Worm (Caenorhabditis elegans) whole organism, L3 larva: ENCODE results near the gene gnrr-6.

ENCODE experiments used
- ZK546.5 ChIP-seq: sonication (generic microtip); optimal IDR thresholded peaks from 2 replicates; lab custom pipeline; 2017; ENCODE audit warnings: missing biosample characterization, missing genetic modification characterization
- ceh-28 ChIP-seq: fragments of 150-350 bp; optimal IDR thresholded peaks from 2 replicates; lab custom pipeline; 2014; ENCODE audit warnings: missing biosample characterization, missing genetic modification reagents, missing genetic modification characterization
- daf-12 ChIP-seq: fragments of 150-350 bp; optimal IDR thresholded peaks from 2 replicates; lab custom pipeline; 2014; ENCODE audit warnings: missing biosample characterization, missing genetic modification reagents, missing genetic modification characterization
- elt-3 ChIP-seq, 3 experiments: fragments of 150-350 bp in 1 of 3; sonication (generic microtip) in 2 of 3; optimal IDR thresholded peaks; 2 replicates in 2 of 3; 4 replicates in 1 of 3; lab custom pipeline; 2014 to 2017; ENCODE audit warnings: missing biosample characterization in 3 of 3, missing genetic modification characterization in 3 of 3
- fkh-2 ChIP-seq: fragments of 150-350 bp; optimal IDR thresholded peaks from 2 replicates; lab custom pipeline; 2014; ENCODE audit warnings: missing biosample characterization, missing genetic modification reagents, missing genetic modification characterization
- fos-1 ChIP-seq: fragments of 150-350 bp; optimal IDR thresholded peaks from 2 replicates; lab custom pipeline; 2014; ENCODE audit warnings: missing biosample characterization, missing genetic modification characterization
- mdl-1 ChIP-seq: fragments of 150-350 bp; optimal IDR thresholded peaks from 2 replicates; lab custom pipeline; 2014; ENCODE audit warnings: missing biosample characterization, missing genetic modification characterization
- nhr-23 ChIP-seq: fragments of 150-350 bp; optimal IDR thresholded peaks from 2 replicates; lab custom pipeline; 2014; ENCODE audit warnings: missing biosample characterization, missing genetic modification reagents, missing genetic modification characterization
- nhr-43 ChIP-seq: sonication (generic microtip); optimal IDR thresholded peaks from 2 replicates; lab custom pipeline; 2016; ENCODE audit warnings: mild to moderate bottlenecking, missing genetic modification characterization, missing compliant biosample characterization; ENCODE audit not compliant: poor library complexity, severe bottlenecking
- nhr-67 ChIP-seq: fragments of 150-350 bp; optimal IDR thresholded peaks from 2 replicates; lab custom pipeline; 2014; ENCODE audit warnings: missing biosample characterization, missing genetic modification characterization
- pqm-1 ChIP-seq: fragments of 150-350 bp; optimal IDR thresholded peaks from 2 replicates; lab custom pipeline; 2017; ENCODE audit warnings: missing biosample characterization, missing genetic modification characterization, inconsistent platforms
- sea-2 ChIP-seq: fragments of 150-350 bp; sonication (generic microtip); optimal IDR thresholded peaks from 4 replicates; lab custom pipeline; 2014; ENCODE audit warnings: missing biosample characterization, missing genetic modification reagents, missing genetic modification characterization
- skn-1 ChIP-seq: fragments of 150-350 bp; optimal IDR thresholded peaks from 2 replicates; lab custom pipeline; 2014; ENCODE audit warnings: missing biosample characterization, missing genetic modification characterization
- tbx-2 ChIP-seq: sonication (generic microtip); optimal IDR thresholded peaks from 2 replicates; lab custom pipeline; 2016; ENCODE audit warnings: mild to moderate bottlenecking, missing genetic modification characterization, missing compliant biosample characterization
- unc-39 ChIP-seq: sonication (generic microtip); optimal IDR thresholded peaks from 4 replicates; lab custom pipeline; 2017; ENCODE audit warnings: missing biosample characterization, missing genetic modification characterization
- unc-62 ChIP-seq: fragments of 150-350 bp; sonication (generic microtip); optimal IDR thresholded peaks from 4 replicates; lab custom pipeline; 2014; ENCODE audit warnings: missing biosample characterization, missing genetic modification reagents, missing genetic modification characterization

gnrr-6 gene

ce11 chrX:11226595-11226994 is 47.9 kb downstream of the gnrr-6 start, which contains the start of gene C34F6.12:
Gene C34F6.12 (minus strand): TSS chrX:11226695.
- TF ChIP-seq nhr-43 (tag; lab: Kevin White, UChicago) (no peak), unc-62 (no peak), fkh-2 (tag; lab: Kevin White, UChicago) (no peak), sea-2 (GFP tag; lab: Kevin White, UChicago) (no peak), daf-12 (no peak), nhr-67 (no peak), nhr-23 (tag; lab: Kevin White, UChicago) (no peak), skn-1 (tag; lab: Kevin White, UChicago) (no peak), unc-39 (no peak), pqm-1 (tag; lab: Kevin White, UChicago) (no peak), ceh-28 (tag; lab: Kevin White, UChicago) (no peak), fos-1 (tag; lab: Kevin White, UChicago) (no peak), ZK546.5 (tag; lab: Kevin White, UChicago) (no peak), tbx-2 (no peak), elt-3 (tag; optimal IDR thresholded peaks at IDR 0.05; lab: Kevin White, UChicago) (no peak), mdl-1 (tag; lab: Kevin White, UChicago) (no peak)
